Fruit fly (Drosophila melanogaster) whole organism, embryonic: ENCODE results near the gene CG45061.
A peak's percentile ranks its signal among the peaks of the same experiment; 100 is the strongest.

Experiments used
- BEAF-32 ChIP-seq: fragments of 200-800 bp; sonication (Bioruptor generic); optimal IDR thresholded peaks from 3 replicates; lab custom pipeline; 2017; ENCODE audit warnings: missing biosample characterization, missing genetic modification characterization, mild to moderate bottlenecking, moderate library complexity, missing genetic modification reagents
- CG1024 ChIP-seq: fragments of 200-800 bp; sonication (Bioruptor generic); IDR thresholded peaks from 2 replicates; pipeline ENCODE4 v1.3.6; 2022; ENCODE audit warnings: missing biosample characterization, missing genetic modification characterization
- CG10366 ChIP-seq: fragments of 200-800 bp; sonication (Bioruptor generic); IDR thresholded peaks from 2 replicates; pipeline ENCODE4 v1.3.6; 2022; ENCODE audit warnings: missing biosample characterization, missing genetic modification characterization
- CG11085 ChIP-seq: fragments of 200-800 bp; sonication (Bioruptor generic); IDR thresholded peaks from 2 replicates; pipeline ENCODE4 v1.3.6; 2022; ENCODE audit warnings: missing biosample characterization, missing genetic modification characterization
- CG11723 ChIP-seq: fragments of 200-800 bp; sonication (Bioruptor generic); optimal IDR thresholded peaks from 2 replicates; lab custom pipeline; 2017; ENCODE audit warnings: missing biosample characterization, mild to moderate bottlenecking, missing genetic modification characterization
- CG12071 ChIP-seq: fragments of 200-800 bp; sonication (Bioruptor generic); optimal IDR thresholded peaks from 3 replicates; lab custom pipeline; 2018; ENCODE audit warnings: missing biosample characterization, mild to moderate bottlenecking, missing genetic modification characterization
- CG14441 ChIP-seq: fragments of 200-800 bp; sonication (Bioruptor generic); IDR thresholded peaks from 2 replicates; pipeline ENCODE4 v1.3.6; 2022; ENCODE audit warnings: missing biosample characterization, missing genetic modification characterization
- CG15479 ChIP-seq: fragments of 200-800 bp; sonication (Bioruptor generic); optimal IDR thresholded peaks from 3 replicates; lab custom pipeline; 2019; ENCODE audit warnings: missing biosample characterization, mild to moderate bottlenecking, missing genetic modification characterization, moderate library complexity
- CG16863 ChIP-seq: fragments of 200-800 bp; sonication (Bioruptor generic); optimal IDR thresholded peaks from 3 replicates; lab custom pipeline; 2016; ENCODE audit warnings: missing biosample characterization, missing genetic modification characterization
- CG17568 ChIP-seq: fragments of 200-800 bp; sonication (Bioruptor generic); optimal IDR thresholded peaks from 2 replicates; lab custom pipeline; 2018; ENCODE audit warnings: missing biosample characterization, mild to moderate bottlenecking, missing genetic modification characterization, moderate library complexity
- CG2199 ChIP-seq: fragments of 200-800 bp; sonication (Bioruptor generic); IDR thresholded peaks from 3 replicates; pipeline ENCODE4 v1.3.6; 2022; ENCODE audit warnings: missing biosample characterization, missing genetic modification characterization
- CG32772 ChIP-seq: fragments of 200-800 bp; sonication (Bioruptor generic); IDR thresholded peaks from 2 replicates; pipeline ENCODE4 v1.3.6; 2022; ENCODE audit warnings: missing biosample characterization, missing genetic modification characterization
- CG3995 ChIP-seq: fragments of 200-800 bp; sonication (Bioruptor generic); optimal IDR thresholded peaks from 3 replicates; lab custom pipeline; 2016; ENCODE audit warnings: missing biosample characterization, missing genetic modification characterization
- CG4282 ChIP-seq: fragments of 200-800 bp; sonication (Bioruptor generic); optimal IDR thresholded peaks from 2 replicates; lab custom pipeline; 2016; ENCODE audit warnings: missing biosample characterization, missing genetic modification characterization
- CG6175 ChIP-seq: fragments of 200-800 bp; sonication (Bioruptor generic); IDR thresholded peaks from 3 replicates; pipeline ENCODE4 v1.3.6; 2022; ENCODE audit warnings: missing biosample characterization, missing genetic modification characterization
- CG9932 ChIP-seq: fragments of 200-800 bp; sonication (Bioruptor generic); IDR thresholded peaks from 2 replicates; pipeline ENCODE4 v1.3.6; 2022; ENCODE audit warnings: missing biosample characterization, missing genetic modification characterization
- Drgx ChIP-seq: fragments of 200-800 bp; sonication (Bioruptor generic); IDR thresholded peaks from 2 replicates; pipeline ENCODE4 v1.3.6; 2022; ENCODE audit warnings: missing biosample characterization, missing genetic modification characterization
- Fer2 ChIP-seq: fragments of 200-800 bp; sonication (Bioruptor generic); optimal IDR thresholded peaks from 2 replicates; lab custom pipeline; 2018; ENCODE audit warnings: missing biosample characterization, mild to moderate bottlenecking, missing genetic modification characterization, moderate library complexity
- Gug ChIP-seq: fragments of 200-800 bp; sonication (Bioruptor generic); IDR thresholded peaks from 4 replicates; pipeline ENCODE4 v1.3.6; 2022; ENCODE audit warnings: missing biosample characterization, missing genetic modification characterization
- HLH3B ChIP-seq: fragments of 200-800 bp; sonication (Bioruptor generic); IDR thresholded peaks from 2 replicates; pipeline ENCODE4 v1.3.6; 2022; ENCODE audit warnings: missing biosample characterization, missing genetic modification characterization
- HLH4C ChIP-seq: fragments of 200-800 bp; sonication (Bioruptor generic); IDR thresholded peaks from 3 replicates; pipeline ENCODE4 v1.3.6; 2022; ENCODE audit warnings: missing biosample characterization, missing genetic modification characterization; ENCODE audit not compliant: partially characterized antibody
- Hr3 ChIP-seq: fragments of 200-800 bp; sonication (Bioruptor generic); optimal IDR thresholded peaks from 3 replicates; lab custom pipeline; 2016; ENCODE audit warnings: missing biosample characterization, missing genetic modification characterization
- Lpt ChIP-seq: fragments of >200 bp; optimal IDR thresholded peaks from 2 replicates; lab custom pipeline; 2018; ENCODE audit warnings: missing biosample characterization, missing genetic modification characterization
- NC2β ChIP-seq: fragments of 200-800 bp; sonication (Bioruptor generic); optimal IDR thresholded peaks from 2 replicates; lab custom pipeline; 2016; ENCODE audit warnings: missing biosample characterization, missing genetic modification characterization
- NFAT ChIP-seq: fragments of 200-800 bp; sonication (Bioruptor generic); IDR thresholded peaks from 2 replicates; pipeline ENCODE4 v1.3.6; 2022; ENCODE audit warnings: missing biosample characterization, missing genetic modification characterization
- Rfx ChIP-seq: fragments of 200-800 bp; sonication (Bioruptor generic); IDR thresholded peaks from 2 replicates; pipeline ENCODE4 v1.3.6; 2022; ENCODE audit warnings: missing biosample characterization, missing genetic modification characterization
- Spps ChIP-seq: fragments of 200-800 bp; sonication (Bioruptor generic); optimal IDR thresholded peaks from 2 replicates; lab custom pipeline; 2018; ENCODE audit warnings: missing biosample characterization, mild to moderate bottlenecking, missing genetic modification characterization
- dati ChIP-seq: fragments of 200-800 bp; sonication (Bioruptor generic); IDR thresholded peaks from 2 replicates; pipeline ENCODE4 v1.3.6; 2022; ENCODE audit warnings: missing biosample characterization, missing genetic modification characterization
- disco-r ChIP-seq: fragments of 200-800 bp; sonication (Bioruptor generic); optimal IDR thresholded peaks from 2 replicates; lab custom pipeline; 2016; ENCODE audit warnings: missing biosample characterization, missing genetic modification characterization
- dysf ChIP-seq: fragments of 200-800 bp; sonication (Bioruptor generic); IDR thresholded peaks from 3 replicates; pipeline ENCODE4 v1.3.6; 2022; ENCODE audit warnings: missing biosample characterization, missing genetic modification characterization
- gem ChIP-seq: fragments of 200-800 bp; sonication (Bioruptor generic); optimal IDR thresholded peaks from 2 replicates; lab custom pipeline; 2019; ENCODE audit warnings: missing biosample characterization, mild to moderate bottlenecking, missing genetic modification characterization, moderate library complexity
- hkb ChIP-seq, 2 experiments: fragments of 200-800 bp in 1 of 2; fragments of >200 bp in 1 of 2; sonication (Bioruptor generic) in 1 of 2; IDR thresholded peaks in 1 of 2; optimal IDR thresholded peaks in 1 of 2; 2 replicates each; pipeline versions ENCODE4 v1.3.6 to Lab custom; 2017 to 2022; ENCODE audit warnings: missing biosample characterization in 1 of 2, missing genetic modification characterization in 1 of 2
- hth ChIP-seq: fragments of >200 bp; optimal IDR thresholded peaks from 2 replicates; lab custom pipeline; 2017; ENCODE audit warnings: inconsistent platforms
- ind ChIP-seq: fragments of 200-800 bp; sonication (Bioruptor generic); optimal IDR thresholded peaks from 3 replicates; lab custom pipeline; 2016; ENCODE audit warnings: missing biosample characterization, missing genetic modification characterization
- jigr1 ChIP-seq: fragments of 200-800 bp; sonication (Bioruptor generic); IDR thresholded peaks from 3 replicates; pipeline ENCODE4 v1.3.6; 2022; ENCODE audit warnings: missing biosample characterization, missing genetic modification characterization
- jing ChIP-seq: fragments of 200-800 bp; sonication (Bioruptor generic); optimal IDR thresholded peaks from 2 replicates; lab custom pipeline; 2018; ENCODE audit warnings: missing biosample characterization, mild to moderate bottlenecking, missing genetic modification characterization
- lmd ChIP-seq: fragments of 200-800 bp; sonication (Bioruptor generic); IDR thresholded peaks from 2 replicates; pipeline ENCODE4 v1.3.6; 2022; ENCODE audit warnings: missing biosample characterization, missing genetic modification characterization
- maf-S ChIP-seq: fragments of 200-800 bp; sonication (Bioruptor generic); optimal IDR thresholded peaks from 2 replicates; lab custom pipeline; 2016; ENCODE audit warnings: missing biosample characterization, missing genetic modification characterization
- org-1 ChIP-seq: fragments of 200-800 bp; sonication (Bioruptor generic); optimal IDR thresholded peaks from 2 replicates; lab custom pipeline; 2017; ENCODE audit warnings: missing biosample characterization, missing genetic modification characterization
- pb ChIP-seq: fragments of 200-800 bp; sonication (Bioruptor generic); optimal IDR thresholded peaks from 3 replicates; lab custom pipeline; 2016; ENCODE audit warnings: missing biosample characterization, missing genetic modification characterization
- phol ChIP-seq: fragments of 200-800 bp; sonication (Bioruptor generic); optimal IDR thresholded peaks from 3 replicates; lab custom pipeline; 2018; ENCODE audit warnings: missing biosample characterization, mild to moderate bottlenecking, missing genetic modification characterization, moderate library complexity
- prd ChIP-seq, 3 experiments: fragments of >200 bp in 2 of 3; fragments of 200-800 bp in 1 of 3; sonication (Bioruptor generic) in 1 of 3; optimal IDR thresholded peaks in 2 of 3; IDR thresholded peaks in 1 of 3; 2 replicates in 2 of 3; 3 replicates in 1 of 3; pipeline versions ENCODE4 v1.3.6 to Lab custom; 2017 to 2022; ENCODE audit warnings: missing biosample characterization in 1 of 3, missing genetic modification characterization in 1 of 3
- row ChIP-seq: fragments of 200-800 bp; sonication (Bioruptor generic); IDR thresholded peaks from 3 replicates; pipeline ENCODE4 v1.3.6; 2022; ENCODE audit warnings: missing biosample characterization, missing genetic modification characterization
- sc ChIP-seq, 3 experiments: fragments of >200 bp in 2 of 3; fragments of 200-800 bp in 1 of 3; sonication (Bioruptor generic) in 1 of 3; optimal IDR thresholded peaks; 2 replicates in 2 of 3; 3 replicates in 1 of 3; lab custom pipeline; 2017; ENCODE audit warnings: mild to moderate bottlenecking in 1 of 3, missing biosample characterization in 1 of 3, missing genetic modification characterization in 1 of 3, missing genetic modification reagents in 1 of 3
- sens ChIP-seq: fragments of 200-800 bp; sonication (Bioruptor generic); peaks from one replicate; lab custom pipeline; 2016; ENCODE audit warnings: missing biosample characterization, missing genetic modification characterization
- sisA ChIP-seq: fragments of 200-800 bp; sonication (Bioruptor generic); IDR thresholded peaks from 2 replicates; pipeline ENCODE4 v1.3.6; 2022; ENCODE audit warnings: missing biosample characterization, missing genetic modification characterization
- slbo ChIP-seq: fragments of 200-800 bp; sonication (Bioruptor generic); IDR thresholded peaks from 2 replicates; pipeline ENCODE4 v1.3.6; 2022; ENCODE audit warnings: missing biosample characterization, missing genetic modification characterization
- slou ChIP-seq: fragments of 200-800 bp; sonication (Bioruptor generic); optimal IDR thresholded peaks from 3 replicates; lab custom pipeline; 2016; ENCODE audit warnings: missing biosample characterization, missing genetic modification characterization
- stc ChIP-seq: fragments of 200-800 bp; sonication (Bioruptor generic); IDR thresholded peaks from 2 replicates; pipeline ENCODE4 v1.3.6; 2022; ENCODE audit warnings: missing biosample characterization, missing genetic modification characterization
- wek ChIP-seq: fragments of 200-800 bp; sonication (Bioruptor generic); optimal IDR thresholded peaks from 3 replicates; lab custom pipeline; 2018; ENCODE audit warnings: missing biosample characterization, mild to moderate bottlenecking, missing genetic modification characterization, moderate library complexity
- zfh2 ChIP-seq: fragments of 200-800 bp; sonication (Bioruptor generic); optimal IDR thresholded peaks from 2 replicates; lab custom pipeline; 2016; ENCODE audit warnings: missing biosample characterization, missing genetic modification characterization

CG45061 gene

DNA sequence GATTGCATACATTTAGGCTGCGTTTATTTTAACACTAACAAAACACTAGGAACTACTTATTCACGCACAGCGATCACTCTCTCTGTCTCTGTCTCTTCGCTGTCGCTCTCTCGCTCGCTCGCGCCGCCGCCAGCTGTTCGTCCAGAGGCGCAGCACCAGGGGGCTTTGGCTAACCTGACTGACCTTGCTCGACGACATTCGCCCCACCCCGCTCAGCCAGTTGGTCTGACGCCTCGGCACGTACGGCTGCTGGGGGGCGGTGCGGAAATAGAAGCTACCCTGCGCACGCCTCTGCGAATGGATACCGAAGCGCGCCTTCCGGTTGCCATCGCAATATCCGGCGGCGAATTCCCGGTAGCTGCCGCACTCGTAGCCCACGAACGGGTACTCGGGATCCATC lies 37.9 kb upstream of the CG45061 start (continued):
- TF ChIP-seq phol (no peak), wek (GFP tag; lab: Kevin White, UChicago) (no peak), Drgx (GFP tag; lab: Robert Waterston, UW) (no peak), CG11085 (GFP tag; lab: Robert Waterston, UW) (no peak), CG1024 (GFP tag; lab: Robert Waterston, UW) (no peak), HLH3B (GFP tag; lab: Robert Waterston, UW) (no peak), slou (no peak), lmd (GFP tag; lab: Robert Waterston, UW) (peak; percentile 43; the same call in 1 of the 2 replicates), pb (GFP tag; lab: Kevin White, UChicago) (no peak), row (peak; percentile 29; the same call in 1 of the 3 replicates), CG3995 (peak; percentile 65), zfh2 (GFP tag; lab: Kevin White, UChicago) (no peak), maf-S (GFP tag; lab: Kevin White, UChicago) (no peak), jing (GFP tag; lab: Kevin White, UChicago) (no peak), CG15479 (GFP tag; lab: Kevin White, UChicago) (no peak), CG12071 (GFP tag; lab: Kevin White, UChicago) (no peak), stc (0 out of 2 replicates have a peak, but pooled peaks have one; percentile 22), CG10366 (GFP tag; lab: Robert Waterston, UW) (peak; percentile 13; the same call in 1 of the 2 replicates), HLH4C (GFP tag; lab: Robert Waterston, UW) (no peak), prd (optimal IDR thresholded peaks at IDR 0.05; lab: Kevin White, UChicago) (no peak), prd (GFP tag; IDR thresholded peaks at IDR 0.05; lab: Robert Waterston, UW) (peak; percentile 34; the same call in 1 of the 3 replicates), Rfx (GFP tag; lab: Robert Waterston, UW) (peak; percentile 64), slbo (peak; percentile 45), CG9932 (GFP tag; lab: Robert Waterston, UW) (peak; percentile 39), Hr3 (GFP tag; lab: Kevin White, UChicago) (no peak), sens (GFP tag; lab: Kevin White, UChicago) (peak; percentile 58), jigr1 (GFP tag; lab: Robert Waterston, UW) (no peak), org-1 (GFP tag; lab: Kevin White, UChicago) (no peak), Gug (GFP tag; lab: Robert Waterston, UW) (peak; percentile 50; the same call in 2 of the 4 replicates), dati (GFP tag; lab: Robert Waterston, UW) (no peak), CG6175 (no peak), sc (optimal IDR thresholded peaks at IDR 0.05; lab: Kevin White, UChicago) (no peak), sc (GFP tag; optimal IDR thresholded peaks at IDR 0.05; lab: Kevin White, UChicago) (no peak), ind (GFP tag; lab: Kevin White, UChicago) (no peak), dysf (GFP tag; lab: Robert Waterston, UW) (peak; percentile 36; the same call in 1 of the 3 replicates), CG2199 (GFP tag; lab: Robert Waterston, UW) (no peak), disco-r (GFP tag; lab: Kevin White, UChicago) (no peak), gem (tag; lab: Kevin White, UChicago) (no peak), BEAF-32 (GFP tag; lab: Kevin White, UChicago) (no peak), CG14441 (GFP tag; lab: Robert Waterston, UW) (peak; percentile 39; the same call in 1 of the 2 replicates), Lpt (GFP tag; lab: Kevin White, UChicago) (no peak), CG16863 (GFP tag; lab: Kevin White, UChicago) (no peak), NFAT (0 out of 2 replicates have a peak, but pooled peaks have one; percentile 30), CG4282 (no peak), Fer2 (tag; lab: Kevin White, UChicago) (no peak), Spps (tag; lab: Kevin White, UChicago) (no peak), CG32772 (GFP tag; lab: Robert Waterston, UW) (0 out of 2 replicates have a peak, but pooled peaks have one; percentile 32), CG11723 (no peak), NC2β (GFP tag; lab: Kevin White, UChicago) (no peak), hth (no peak), sisA (peak; percentile 44), CG17568 (GFP tag; lab: Kevin White, UChicago) (no peak), hkb (optimal IDR thresholded peaks at IDR 0.05; lab: Kevin White, UChicago) (no peak), hkb (GFP tag; IDR thresholded peaks at IDR 0.05; lab: Robert Waterston, UW) (peak; percentile 37; the same call in 1 of the 2 replicates)
